Fruit fly (Drosophila melanogaster): ENCODE data around the gene wake.
A peak's percentile ranks its signal among the peaks of the same experiment; 100 is the strongest.

The wake gene

DNA sequence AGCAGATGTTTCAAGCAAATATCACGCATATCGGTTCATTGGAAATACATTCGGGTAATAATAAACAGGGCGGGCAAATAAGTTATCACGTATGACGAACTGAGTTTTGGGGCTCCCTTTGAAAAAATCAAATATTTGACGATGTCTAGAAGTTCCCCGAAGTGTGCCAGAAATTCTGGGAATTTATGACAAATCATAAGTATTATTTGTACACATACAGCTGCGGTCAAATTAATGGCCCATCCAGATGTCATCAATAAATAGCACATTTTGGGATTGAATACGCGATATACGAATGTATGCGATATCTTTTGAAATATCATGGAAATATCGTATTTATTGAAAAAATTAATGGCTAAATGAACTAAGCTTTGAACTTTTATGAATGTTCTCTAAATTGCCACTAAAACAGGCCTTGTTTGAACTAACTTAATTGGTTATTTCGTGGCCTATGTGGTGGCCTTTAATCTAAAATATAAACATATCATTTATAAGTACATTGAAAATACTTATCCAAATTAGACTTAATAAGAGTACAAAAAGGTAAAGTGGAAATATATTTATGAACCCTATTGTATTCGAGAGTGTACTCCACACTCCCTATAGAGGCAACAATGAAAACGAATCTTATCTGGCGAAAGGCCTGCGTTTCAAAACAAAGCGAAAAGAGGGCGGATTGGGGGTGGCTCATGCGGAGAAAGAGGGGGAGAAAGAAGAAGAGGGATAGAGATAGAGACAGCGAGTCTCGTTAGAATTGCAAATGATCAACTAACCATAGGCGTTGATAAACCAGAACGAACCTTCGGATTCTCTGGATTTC lies 13.9 kb upstream of the wake start (continued):
- TF ChIP-seq CG17361 (GFP tag; IDR thresholded peaks at IDR 0.05), result peak; percentile 73; the same call in 2 of the 3 replicates

DNA sequence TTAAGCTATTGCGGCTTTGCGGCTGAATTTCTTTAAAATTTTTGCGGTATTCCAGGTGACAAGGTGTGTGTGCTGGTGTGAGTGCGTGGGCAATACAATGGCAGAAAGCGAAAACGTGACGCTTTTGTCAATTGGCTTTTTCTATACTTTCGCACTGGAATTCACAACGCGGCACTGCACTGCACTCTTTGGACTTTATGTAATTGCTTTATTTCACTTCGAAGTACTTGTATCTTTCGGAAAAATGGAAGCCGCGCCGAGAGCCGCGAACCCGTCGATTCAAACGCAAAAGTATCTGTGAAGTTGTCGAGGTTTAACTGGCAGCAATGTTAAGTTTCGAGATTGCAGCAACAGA lies 13.3 kb upstream of the wake start:
- TF ChIP-seq CG7556 (GFP tag; optimal IDR thresholded peaks at IDR 0.05) (no peak), ci (GFP tag; IDR thresholded peaks at IDR 0.05) (peak; percentile 44; the same call in 2 of the 3 replicates), sens (GFP tag) (peak; percentile 72), otp (GFP tag; IDR thresholded peaks at IDR 0.05) (no peak), CG8290 (GFP tag; optimal IDR thresholded peaks at IDR 0.05) (no peak), CG8290 (tag; optimal IDR thresholded peaks at IDR 0.05) (peak in 1 of 2 experiments; percentile 9), CTCF (GFP tag; optimal IDR thresholded peaks at IDR 0.05) (no peak), CG17328 (GFP tag; IDR thresholded peaks at IDR 0.05) (0 out of 2 replicates have a peak, but pooled peaks have one; percentile 10), Pdp1 (GFP tag; optimal IDR thresholded peaks at IDR 0.05) (peak in 1 of 2 experiments; percentile 64), repo (GFP tag; optimal IDR thresholded peaks at IDR 0.05) (no peak), chm (GFP tag; IDR thresholded peaks at IDR 0.05) (peak; percentile 61), Jarid2 (GFP tag; optimal IDR thresholded peaks at IDR 0.05) (peak; percentile 8), inv (GFP tag; IDR thresholded peaks at IDR 0.05; ENCODE audit: partially characterized antibody) (no peak)

DNA sequence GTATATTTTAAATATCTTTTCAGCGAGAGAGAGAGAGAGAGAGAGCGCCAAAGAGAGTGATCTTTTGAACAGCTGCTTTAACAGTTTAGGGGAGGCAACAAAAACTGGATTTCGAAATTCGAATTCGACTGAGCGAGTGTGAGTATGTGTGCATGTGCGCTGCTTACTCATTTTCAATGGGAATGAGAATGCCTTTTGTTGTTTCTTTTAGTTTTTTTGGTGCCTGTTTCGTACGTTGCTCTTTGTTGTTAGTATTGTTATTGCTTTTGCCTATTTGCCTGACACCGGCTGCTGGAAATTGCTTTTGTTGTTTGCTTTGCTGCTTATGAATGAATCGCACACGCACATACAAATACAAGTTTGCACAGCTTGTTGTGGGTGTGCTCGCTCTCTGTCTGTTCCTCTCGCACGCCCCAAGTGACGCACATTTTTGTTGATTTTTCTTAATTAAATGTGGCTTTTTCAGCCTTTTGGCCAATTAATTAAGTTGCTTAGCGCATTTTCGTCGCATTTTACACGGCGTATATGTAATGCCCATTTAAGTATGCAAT lies 12.7 kb upstream of the wake start:
- TF ChIP-seq pb (GFP tag; optimal IDR thresholded peaks at IDR 0.05) (peak; percentile 13), B-H2 (GFP tag; optimal IDR thresholded peaks at IDR 0.05) (peak; percentile 46), aop (GFP tag; IDR thresholded peaks at IDR 0.05) (no peak), lov (optimal IDR thresholded peaks at IDR 0.05) (no peak), lov (GFP tag; IDR thresholded peaks at IDR 0.05) (no peak), mirr (GFP tag; optimal IDR thresholded peaks at IDR 0.05) (peak; percentile 81), peb (GFP tag; IDR thresholded peaks at IDR 0.05) (no peak), Drgx (GFP tag; IDR thresholded peaks at IDR 0.05) (peak; percentile 88), ci (GFP tag; IDR thresholded peaks at IDR 0.05) (peak; percentile 76; the same call in 2 of the 3 replicates), CG1792 (GFP tag; optimal IDR thresholded peaks at IDR 0.05) (no peak), Adf1 (GFP tag; IDR thresholded peaks at IDR 0.05) (peak; percentile 63), Hr51 (GFP tag; optimal IDR thresholded peaks at IDR 0.05) (peak; percentile 5 to 18), phol (tag; optimal IDR thresholded peaks at IDR 0.05) (no peak), CG8478 (optimal IDR thresholded peaks at IDR 0.05) (no peak), HLHmδ (GFP tag; optimal IDR thresholded peaks at IDR 0.05) (no peak), CG6854 (GFP tag; optimal IDR thresholded peaks at IDR 0.05) (peak; percentile 36), cg (GFP tag; optimal IDR thresholded peaks at IDR 0.05) (peak; percentile 73), fd96Cb (tag; optimal IDR thresholded peaks at IDR 0.05) (no peak), stwl (tag; optimal IDR thresholded peaks at IDR 0.05) (no peak), CG6813 (GFP tag; optimal IDR thresholded peaks at IDR 0.05) (peak; percentile 71), bigmax (GFP tag; optimal IDR thresholded peaks at IDR 0.05) (no peak), CG31365 (tag; optimal IDR thresholded peaks at IDR 0.05) (peak; percentile 62), B-H1 (GFP tag; IDR thresholded peaks at IDR 0.05) (no peak; the same call in 2 of the 3 replicates), ash1 (GFP tag; optimal IDR thresholded peaks at IDR 0.05) (no peak), CG13894 (tag; optimal IDR thresholded peaks at IDR 0.05) (peak; percentile 62), CG9727 (GFP tag; optimal IDR thresholded peaks at IDR 0.05) (peak; percentile 34), Mes4 (GFP tag; optimal IDR thresholded peaks at IDR 0.05) (no peak), Pdp1 (GFP tag; optimal IDR thresholded peaks at IDR 0.05) (peak; percentile 0 to 65), Hmr (GFP tag; optimal IDR thresholded peaks at IDR 0.05) (peak; percentile 79), kah (GFP tag; optimal IDR thresholded peaks at IDR 0.05) (peak; percentile 83), Trl (optimal IDR thresholded peaks at IDR 0.05) (peak; percentile 96 to 100), Trl (GFP tag; optimal IDR thresholded peaks at IDR 0.05) (peak; percentile 51), HLH4C (GFP tag; IDR thresholded peaks at IDR 0.05; ENCODE audit: partially characterized antibody) (no peak), tx (GFP tag; optimal IDR thresholded peaks at IDR 0.05) (no peak), Ptx1 (GFP tag; IDR thresholded peaks at IDR 0.05) (no peak), run (tag; optimal IDR thresholded peaks at IDR 0.05) (no peak)
